Worm (Caenorhabditis elegans): ENCODE results near the gene lgc-7.

- TF ChIP-seq tra-4 (tag; optimal IDR thresholded peaks at IDR 0.05) (no peak), ceh-36 (tag; optimal IDR thresholded peaks at IDR 0.05) (no peak), B0310.2 (tag; optimal IDR thresholded peaks at IDR 0.05) (no peak), ets-7 (tag; optimal IDR thresholded peaks at IDR 0.05) (no peak), ceh-13 (GFP tag; optimal IDR thresholded peaks at IDR 0.05) (no peak), ama-1 (optimal IDR thresholded peaks at IDR 0.05) (no peak), tbx-11 (GFP tag; IDR thresholded peaks at IDR 0.05) (no peak)
These were observed 4.4 kb upstream of the lgc-7 start for ce11 chrIV:14704952-14705351.

All from whole organism, early embryonic.